Fruit fly (Drosophila melanogaster) whole organism, prepupa: ENCODE results near the gene CG13012.
A peak's percentile ranks its signal among the peaks of the same experiment; 100 is the strongest.

ENCODE experiments used
- CG10631 ChIP-seq: fragments of 200-800 bp; sonication (Bioruptor generic); optimal IDR thresholded peaks from 2 replicates; lab custom pipeline; 2016; ENCODE audit warnings: missing biosample characterization, missing genetic modification characterization
- CG11294 ChIP-seq: fragments of 200-800 bp; sonication (Bioruptor generic); IDR thresholded peaks from 2 replicates; pipeline ENCODE4 v1.3.6; 2022; ENCODE audit warnings: missing biosample characterization, missing genetic modification characterization
- CG11902 ChIP-seq: fragments of 200-800 bp; sonication (Bioruptor generic); optimal IDR thresholded peaks from 3 replicates; lab custom pipeline; 2016; ENCODE audit warnings: missing biosample characterization, missing genetic modification characterization
- CG15336 ChIP-seq: fragments of 200-800 bp; sonication (Bioruptor generic); IDR thresholded peaks from 2 replicates; pipeline ENCODE4 v1.3.6; 2022; ENCODE audit warnings: missing biosample characterization, missing genetic modification characterization
- CG16779 ChIP-seq: fragments of 200-800 bp; sonication (Bioruptor generic); optimal IDR thresholded peaks from 3 replicates; lab custom pipeline; 2017; ENCODE audit warnings: missing biosample characterization, mild to moderate bottlenecking, missing genetic modification characterization
- CG31627 ChIP-seq: fragments of 200-800 bp; sonication (Bioruptor generic); optimal IDR thresholded peaks from 3 replicates; lab custom pipeline; 2016; ENCODE audit warnings: missing biosample characterization, missing genetic modification characterization
- CG32006 ChIP-seq: fragments of 200-800 bp; sonication (Bioruptor generic); optimal IDR thresholded peaks from 3 replicates; lab custom pipeline; 2017; ENCODE audit warnings: missing biosample characterization, mild to moderate bottlenecking, missing genetic modification characterization
- CG34406 ChIP-seq: fragments of 200-800 bp; sonication (Bioruptor generic); optimal IDR thresholded peaks from 3 replicates; lab custom pipeline; 2016; ENCODE audit warnings: missing biosample characterization, missing genetic modification characterization
- CG6163 ChIP-seq: fragments of 200-800 bp; sonication (Bioruptor generic); IDR thresholded peaks from 3 replicates; pipeline ENCODE4 v1.3.6; 2022; ENCODE audit warnings: missing biosample characterization, missing genetic modification characterization
- CG6276 ChIP-seq: fragments of 200-800 bp; sonication (Bioruptor generic); optimal IDR thresholded peaks from 2 replicates; lab custom pipeline; 2017; ENCODE audit warnings: missing biosample characterization, mild to moderate bottlenecking, missing genetic modification characterization
- CG6792 ChIP-seq: fragments of 200-800 bp; sonication (Bioruptor generic); optimal IDR thresholded peaks from 3 replicates; lab custom pipeline; 2016; ENCODE audit warnings: missing biosample characterization, missing genetic modification characterization
- CG8119 ChIP-seq: fragments of 200-800 bp; sonication (Bioruptor generic); IDR thresholded peaks from 3 replicates; pipeline ENCODE4 v1.3.6; 2022; ENCODE audit warnings: missing biosample characterization, missing genetic modification characterization
- Eip78C ChIP-seq: fragments of 200-800 bp; sonication (Bioruptor generic); peaks from one replicate; lab custom pipeline; 2016; ENCODE audit warnings: missing biosample characterization, missing genetic modification characterization
- Eip93F ChIP-seq: fragments of 200-800 bp; sonication (Bioruptor generic); optimal IDR thresholded peaks from 2 replicates; lab custom pipeline; 2016; ENCODE audit warnings: missing biosample characterization, mild to moderate bottlenecking, missing genetic modification characterization
- Ets21C ChIP-seq: fragments of 200-800 bp; sonication (Bioruptor generic); optimal IDR thresholded peaks from 3 replicates; lab custom pipeline; 2016; ENCODE audit warnings: missing biosample characterization, missing genetic modification characterization
- Gug ChIP-seq: fragments of 200-800 bp; sonication (Bioruptor generic); IDR thresholded peaks from 2 replicates; pipeline ENCODE4 v1.3.6; 2022; ENCODE audit warnings: missing biosample characterization, missing genetic modification characterization
- Hr38 ChIP-seq: sonication (Bioruptor generic); optimal IDR thresholded peaks from 2 replicates; lab custom pipeline; 2016; ENCODE audit warnings: missing biosample characterization, missing genetic modification characterization
- Hr39 ChIP-seq: fragments of 200-800 bp; sonication (Bioruptor generic); optimal IDR thresholded peaks from 2 replicates; lab custom pipeline; 2016; ENCODE audit warnings: missing biosample characterization, missing genetic modification characterization
- Met ChIP-seq: fragments of 200-800 bp; sonication (Bioruptor generic); optimal IDR thresholded peaks from 3 replicates; lab custom pipeline; 2016; ENCODE audit warnings: missing biosample characterization, missing genetic modification characterization
- OdsH ChIP-seq: fragments of 200-800 bp; sonication (Bioruptor generic); optimal IDR thresholded peaks from 3 replicates; lab custom pipeline; 2016; ENCODE audit warnings: missing biosample characterization, missing genetic modification characterization
- Smox ChIP-seq: fragments of 200-800 bp; sonication (Bioruptor generic); optimal IDR thresholded peaks from 3 replicates; lab custom pipeline; 2016; ENCODE audit warnings: missing biosample characterization, missing genetic modification characterization
- Sox14 ChIP-seq: fragments of 200-800 bp; sonication (Bioruptor generic); optimal IDR thresholded peaks from 3 replicates; lab custom pipeline; 2016; ENCODE audit warnings: missing biosample characterization, missing genetic modification characterization
- acj6 ChIP-seq: fragments of 200-800 bp; sonication (Bioruptor generic); optimal IDR thresholded peaks from 3 replicates; lab custom pipeline; 2016; ENCODE audit warnings: missing biosample characterization, missing genetic modification characterization
- cyc ChIP-seq: fragments of 200-800 bp; sonication (Bioruptor generic); optimal IDR thresholded peaks from 3 replicates; lab custom pipeline; 2016; ENCODE audit warnings: missing biosample characterization, missing genetic modification characterization
- dac ChIP-seq: fragments of 200-800 bp; sonication (Bioruptor generic); optimal IDR thresholded peaks from 2 replicates; lab custom pipeline; 2017; ENCODE audit warnings: missing biosample characterization, mild to moderate bottlenecking, missing genetic modification characterization
- dsx ChIP-seq: fragments of 200-800 bp; optimal IDR thresholded peaks from 3 replicates; lab custom pipeline; 2019; ENCODE audit warnings: missing biosample characterization, mild to moderate bottlenecking, missing genetic modification characterization, moderate library complexity; ENCODE audit not compliant: poor library complexity, severe bottlenecking
- fd59A ChIP-seq: fragments of 200-800 bp; sonication (Bioruptor generic); optimal IDR thresholded peaks from 2 replicates; lab custom pipeline; 2017; ENCODE audit warnings: missing biosample characterization, mild to moderate bottlenecking, missing genetic modification characterization, missing genetic modification reagents
- fd85E ChIP-seq: fragments of 200-800 bp; sonication (Bioruptor generic); optimal IDR thresholded peaks from 3 replicates; lab custom pipeline; 2016; ENCODE audit warnings: missing biosample characterization, missing genetic modification characterization
- fkh ChIP-seq: fragments of 200-800 bp; sonication (Bioruptor generic); optimal IDR thresholded peaks from 3 replicates; lab custom pipeline; 2017; ENCODE audit warnings: missing biosample characterization, mild to moderate bottlenecking, missing genetic modification characterization, moderate library complexity
- lz ChIP-seq: fragments of 200-800 bp; sonication (Bioruptor generic); optimal IDR thresholded peaks from 3 replicates; lab custom pipeline; 2016; ENCODE audit warnings: missing biosample characterization, missing genetic modification characterization
- salr ChIP-seq, 2 experiments: fragments of 200-800 bp; sonication (Bioruptor generic); optimal IDR thresholded peaks; 3 replicates each; lab custom pipeline; 2016 to 2018; ENCODE audit warnings: missing biosample characterization in 2 of 2, missing genetic modification characterization in 2 of 2, mild to moderate bottlenecking in 1 of 2
- spab ChIP-seq: fragments of 200-800 bp; sonication (Bioruptor generic); optimal IDR thresholded peaks from 2 replicates; lab custom pipeline; 2017; ENCODE audit warnings: missing biosample characterization, mild to moderate bottlenecking, missing genetic modification characterization, missing genetic modification reagents
- ss ChIP-seq, 2 experiments: fragments of 200-800 bp; sonication (Bioruptor generic); optimal IDR thresholded peaks; 2 replicates in 1 of 2; 3 replicates in 1 of 2; lab custom pipeline; 2017 to 2018; ENCODE audit warnings: mild to moderate bottlenecking in 2 of 2, missing biosample characterization in 2 of 2, missing genetic modification characterization in 2 of 2, moderate library complexity in 1 of 2
- svp ChIP-seq: fragments of 200-800 bp; sonication (Bioruptor generic); peaks from one replicate; lab custom pipeline; 2016; ENCODE audit warnings: missing biosample characterization, missing genetic modification characterization
- topi ChIP-seq: fragments of 200-800 bp; sonication (Bioruptor generic); optimal IDR thresholded peaks from 3 replicates; lab custom pipeline; 2016; ENCODE audit warnings: missing biosample characterization, missing genetic modification characterization
- vri ChIP-seq: fragments of 200-800 bp; sonication (Bioruptor generic); optimal IDR thresholded peaks from 3 replicates; lab custom pipeline; 2016; ENCODE audit warnings: missing biosample characterization, mild to moderate bottlenecking, missing genetic modification characterization

Gene CG13012

dm6 chrX:16723203-16724173, 46.9 kb upstream of the CG13012 start (continued):
- TF ChIP-seq CG6163 (GFP tag; lab: Robert Waterston, UW) (peak; percentile 57; the same call in 2 of the 3 replicates), CG34406 (peak; percentile 47), CG11902 (no peak), CG8119 (GFP tag; lab: Robert Waterston, UW) (peak; percentile 85), CG6276 (peak; percentile 66), Hr39 (peak; percentile 69), Met (peak; percentile 48), Hr38 (GFP tag; lab: Kevin White, UChicago) (no peak), ss (GFP tag; optimal IDR thresholded peaks at IDR 0.05; lab: Kevin White, UChicago) (peak; percentile 73 to 78), CG31627 (GFP tag; lab: Kevin White, UChicago) (peak; percentile 76), Eip93F (GFP tag; lab: Kevin White, UChicago) (no peak), Sox14 (GFP tag; lab: Kevin White, UChicago) (peak; percentile 59), spab (peak; percentile 59), cyc (GFP tag; lab: Kevin White, UChicago) (peak; percentile 50), CG15336 (GFP tag; lab: Robert Waterston, UW) (peak; percentile 83), Ets21C (peak; percentile 68), Smox (peak; percentile 75), salr (GFP tag; optimal IDR thresholded peaks at IDR 0.05; lab: Kevin White, UChicago) (peak; percentile 36 to 56)

DNA sequence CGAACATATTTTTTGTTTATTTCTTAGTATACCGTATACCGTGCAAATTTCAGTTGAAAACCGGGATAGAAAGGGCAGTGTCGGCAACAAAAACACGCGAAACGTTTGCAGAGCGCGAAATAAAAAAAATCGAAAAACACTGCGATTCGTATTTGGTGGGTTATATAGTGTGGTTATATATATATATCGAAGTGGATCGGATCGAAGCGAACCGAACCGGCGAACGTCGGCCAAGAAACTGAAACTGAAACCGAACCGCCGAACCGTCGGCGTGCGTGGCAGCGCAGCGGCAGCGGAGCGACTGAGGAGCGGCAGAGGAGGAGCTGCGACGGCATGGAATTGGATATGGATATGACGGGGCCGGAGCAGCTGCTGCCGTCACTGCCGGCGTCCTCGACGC, 44.6 kb upstream of the CG13012 start, which contains the start of the genes CG32572 and CG34325:
Gene CG32572 (plus strand): TSS at position 16 of the 400 bp plus-strand sequence.
Gene CG34325 (minus strand): TSS at position 244 of the 400 bp plus-strand sequence.
- TF ChIP-seq svp (GFP tag; lab: Kevin White, UChicago) (peak; percentile 64), OdsH (no peak), salr (GFP tag; optimal IDR thresholded peaks at IDR 0.05; lab: Kevin White, UChicago) (no peak), CG32006 (GFP tag; lab: Kevin White, UChicago) (no peak), vri (peak; percentile 21), fkh (GFP tag; lab: Kevin White, UChicago) (no peak), CG10631 (no peak), CG31627 (GFP tag; lab: Kevin White, UChicago) (no peak), Gug (GFP tag; lab: Robert Waterston, UW) (no peak), cyc (GFP tag; lab: Kevin White, UChicago) (no peak), Hr39 (no peak)

DNA sequence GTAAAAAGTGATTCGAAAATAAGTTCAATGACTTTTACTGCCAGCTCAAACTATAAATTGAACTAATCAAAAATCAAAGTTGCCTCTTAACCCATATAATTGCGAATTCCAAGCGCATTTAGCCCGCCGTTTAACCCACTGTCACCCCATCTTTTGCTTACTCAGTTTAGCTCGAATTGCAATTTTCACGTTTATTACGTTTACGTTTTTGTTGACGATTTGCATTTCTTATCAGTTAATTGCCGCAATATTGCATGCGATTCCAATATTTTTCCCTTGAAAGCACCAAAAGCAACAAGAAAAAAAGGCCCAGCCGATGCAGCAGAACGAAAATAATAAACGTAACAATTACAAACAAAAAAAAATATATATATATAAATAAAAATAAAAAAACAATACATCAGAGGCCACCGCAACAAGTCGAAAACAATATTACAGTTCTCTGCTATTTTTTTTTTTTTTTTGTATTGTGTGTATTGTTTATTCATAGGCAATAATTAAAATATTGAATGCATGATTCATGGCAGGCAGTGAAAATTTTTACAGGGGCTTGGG, 41.7 kb upstream of the CG13012 start:
- TF ChIP-seq CG6163 (GFP tag; lab: Robert Waterston, UW) (0 out of 3 replicates have a peak, but pooled peaks have one; percentile 31), CG16779 (tag; lab: Kevin White, UChicago) (no peak), svp (GFP tag; lab: Kevin White, UChicago) (peak; percentile 82), Eip78C (peak; percentile 53)
- TF ChIP-seq, all 60 proteins: peak for 3

- TF ChIP-seq svp (GFP tag; lab: Kevin White, UChicago) = peak; percentile 81
- TF ChIP-seq topi (GFP tag; lab: Kevin White, UChicago) = no peak
- TF ChIP-seq vri = peak; percentile 53
- TF ChIP-seq ss (GFP tag; optimal IDR thresholded peaks at IDR 0.05; lab: Kevin White, UChicago) = no peak
- TF ChIP-seq lz (GFP tag; lab: Kevin White, UChicago) = no peak
- TF ChIP-seq fd59A (GFP tag; lab: Kevin White, UChicago) = no peak
- TF ChIP-seq fd85E (GFP tag; lab: Kevin White, UChicago) = no peak
Observed at dm6 chrX:16716649-16717048, 40.1 kb upstream of the CG13012 start.

dm6 chrX:16711003-16711402, 34.5 kb upstream of the CG13012 start, which contains the start of gene CG13008:
TSS of gene CG13008 (plus strand) at chrX:16711303.
- TF ChIP-seq dsx (GFP tag; lab: Kevin White, UChicago) (no peak), fd85E (GFP tag; lab: Kevin White, UChicago) (no peak), dac (no peak), CG6792 (GFP tag; lab: Kevin White, UChicago) (no peak), CG10631 (no peak), acj6 (GFP tag; lab: Kevin White, UChicago) (no peak), CG6163 (GFP tag; lab: Robert Waterston, UW) (no peak), Smox (no peak), vri (no peak), ss (GFP tag; optimal IDR thresholded peaks at IDR 0.05; lab: Kevin White, UChicago) (no peak), CG11294 (GFP tag; lab: Robert Waterston, UW) (no peak), Hr38 (GFP tag; lab: Kevin White, UChicago) (no peak), Ets21C (no peak)
